Worm (Caenorhabditis elegans) whole organism, mixed stage, embryonic: ENCODE measurements around the gene srw-53.

Experiments used
- M03D4.4 ChIP-seq: sonication (generic microtip); optimal IDR thresholded peaks from 2 replicates; lab custom pipeline; 2017; ENCODE audit warnings: mild to moderate bottlenecking, missing genetic modification characterization, missing compliant biosample characterization
- bed-3 ChIP-seq: fragments of 200-800 bp; sonication (Bioruptor generic); optimal IDR thresholded peaks from 3 replicates; lab custom pipeline; 2018; ENCODE audit warnings: mild to moderate bottlenecking, missing genetic modification characterization, moderate library complexity, missing compliant biosample characterization
- blmp-1 ChIP-seq: fragments of 150-350 bp; optimal IDR thresholded peaks from 2 replicates; lab custom pipeline; 2014; ENCODE audit warnings: missing biosample characterization, missing genetic modification characterization
- ceh-43 ChIP-seq: fragments of 200-800 bp; sonication (Bioruptor generic); optimal IDR thresholded peaks from 2 replicates; lab custom pipeline; 2018; ENCODE audit warnings: mild to moderate bottlenecking, missing genetic modification characterization, moderate library complexity, missing compliant biosample characterization
- ceh-83 ChIP-seq: fragments of 200-800 bp; sonication (Bioruptor generic); optimal IDR thresholded peaks from 2 replicates; lab custom pipeline; 2018; ENCODE audit warnings: mild to moderate bottlenecking, missing genetic modification characterization, missing compliant biosample characterization
- ces-1 ChIP-seq: fragments of 150-350 bp; optimal IDR thresholded peaks from 2 replicates; lab custom pipeline; 2014; ENCODE audit warnings: missing biosample characterization, missing genetic modification reagents, missing genetic modification characterization
- cnd-1 ChIP-seq: fragments of 200-800 bp; sonication (Bioruptor generic); optimal IDR thresholded peaks from 2 replicates; lab custom pipeline; 2018; ENCODE audit warnings: mild to moderate bottlenecking, missing genetic modification characterization, missing compliant biosample characterization
- drap-1 ChIP-seq: fragments of 200-800 bp; sonication (Bioruptor generic); optimal IDR thresholded peaks from 3 replicates; lab custom pipeline; 2018; ENCODE audit warnings: mild to moderate bottlenecking, missing genetic modification characterization, missing compliant biosample characterization
- elt-1 ChIP-seq: sonication (generic microtip); optimal IDR thresholded peaks from 2 replicates; lab custom pipeline; 2017; ENCODE audit warnings: missing genetic modification characterization, mild to moderate bottlenecking, missing compliant biosample characterization, antibody characterized with exemption, moderate library complexity, borderline replicate concordance; ENCODE audit not compliant: insufficient read depth
- elt-3 ChIP-seq: fragments of 150-350 bp; optimal IDR thresholded peaks from 2 replicates; lab custom pipeline; 2014; ENCODE audit warnings: missing biosample characterization, missing genetic modification characterization
- flh-1 ChIP-seq: fragments of 200-800 bp; sonication (Bioruptor generic); optimal IDR thresholded peaks from 2 replicates; lab custom pipeline; 2018; ENCODE audit warnings: mild to moderate bottlenecking, missing genetic modification characterization, moderate library complexity, missing compliant biosample characterization
- ham-2 ChIP-seq: fragments of 200-800 bp; sonication (Bioruptor generic); optimal IDR thresholded peaks from 2 replicates; lab custom pipeline; 2018; ENCODE audit warnings: mild to moderate bottlenecking, missing genetic modification characterization, missing compliant biosample characterization
- hlh-1 ChIP-seq: fragments of 150-350 bp; optimal IDR thresholded peaks from 2 replicates; lab custom pipeline; 2014; ENCODE audit warnings: missing biosample characterization, missing genetic modification reagents, missing genetic modification characterization
- lin-13 ChIP-seq: fragments of 150-350 bp; optimal IDR thresholded peaks from 2 replicates; lab custom pipeline; 2014; ENCODE audit warnings: missing biosample characterization, missing genetic modification characterization
- mab-5 ChIP-seq: fragments of 150-350 bp; optimal IDR thresholded peaks from 2 replicates; lab custom pipeline; 2014; ENCODE audit warnings: missing biosample characterization, missing genetic modification characterization
- mep-1 ChIP-seq: fragments of 150-350 bp; optimal IDR thresholded peaks from 2 replicates; lab custom pipeline; 2017; ENCODE audit warnings: missing biosample characterization, missing genetic modification reagents, missing genetic modification characterization, inconsistent platforms
- mls-2 ChIP-seq: sonication (generic microtip); optimal IDR thresholded peaks from 2 replicates; lab custom pipeline; 2016; ENCODE audit warnings: mild to moderate bottlenecking, missing genetic modification characterization, moderate library complexity, missing compliant biosample characterization
- nhr-12 ChIP-seq: fragments of 150-350 bp; optimal IDR thresholded peaks from 2 replicates; lab custom pipeline; 2014; ENCODE audit warnings: missing biosample characterization, missing genetic modification characterization
- nhr-2 ChIP-seq: fragments of 150-350 bp; optimal IDR thresholded peaks from 2 replicates; lab custom pipeline; 2014; ENCODE audit warnings: missing biosample characterization, missing genetic modification characterization
- nhr-237 ChIP-seq: fragments of 150-350 bp; optimal IDR thresholded peaks from 2 replicates; lab custom pipeline; 2014; ENCODE audit warnings: missing biosample characterization, missing genetic modification characterization
- nhr-28 ChIP-seq: fragments of 150-350 bp; optimal IDR thresholded peaks from 2 replicates; lab custom pipeline; 2014; ENCODE audit warnings: missing biosample characterization, missing genetic modification characterization
- nhr-76 ChIP-seq: sonication (generic microtip); optimal IDR thresholded peaks from 2 replicates; lab custom pipeline; 2017; ENCODE audit warnings: missing biosample characterization, missing genetic modification characterization
- pha-4 ChIP-seq: fragments of 150-350 bp; optimal IDR thresholded peaks from 2 replicates; lab custom pipeline; 2018; ENCODE audit warnings: missing biosample characterization, missing genetic modification reagents, missing genetic modification characterization
- sem-2 ChIP-seq: fragments of 200-800 bp; sonication (Bioruptor generic); optimal IDR thresholded peaks from 2 replicates; lab custom pipeline; 2018; ENCODE audit warnings: mild to moderate bottlenecking, missing genetic modification characterization, missing compliant biosample characterization
- snpc-4 ChIP-seq: fragments of 150-350 bp; optimal IDR thresholded peaks from 2 replicates; lab custom pipeline; 2014; ENCODE audit warnings: missing biosample characterization, missing genetic modification characterization
- sptf-1 ChIP-seq: sonication (generic microtip); optimal IDR thresholded peaks from 2 replicates; lab custom pipeline; 2017; ENCODE audit warnings: mild to moderate bottlenecking, missing genetic modification characterization, moderate library complexity, missing compliant biosample characterization
- tbx-8 ChIP-seq: fragments of 200-800 bp; sonication (Bioruptor generic); optimal IDR thresholded peaks from 2 replicates; lab custom pipeline; 2018; ENCODE audit warnings: mild to moderate bottlenecking, missing genetic modification characterization, moderate library complexity, missing compliant biosample characterization
- unc-120 ChIP-seq: sonication (generic microtip); optimal IDR thresholded peaks from 2 replicates; lab custom pipeline; 2017; ENCODE audit warnings: missing genetic modification characterization, missing compliant biosample characterization; ENCODE audit not compliant: poor library complexity, severe bottlenecking
- unc-39 ChIP-seq: fragments of 150-350 bp; optimal IDR thresholded peaks from 2 replicates; lab custom pipeline; 2014; ENCODE audit warnings: missing biosample characterization, missing genetic modification characterization
- unc-62 ChIP-seq: fragments of 150-350 bp; optimal IDR thresholded peaks from 2 replicates; lab custom pipeline; 2014; ENCODE audit warnings: missing biosample characterization, missing genetic modification reagents, missing genetic modification characterization
- zip-8 ChIP-seq: fragments of 150-350 bp; optimal IDR thresholded peaks from 2 replicates; lab custom pipeline; 2014; ENCODE audit warnings: missing biosample characterization, missing genetic modification characterization
- ztf-11 ChIP-seq: fragments of 150-350 bp; optimal IDR thresholded peaks from 2 replicates; lab custom pipeline; 2014; ENCODE audit warnings: missing biosample characterization, missing genetic modification characterization

srw-53 gene

DNA sequence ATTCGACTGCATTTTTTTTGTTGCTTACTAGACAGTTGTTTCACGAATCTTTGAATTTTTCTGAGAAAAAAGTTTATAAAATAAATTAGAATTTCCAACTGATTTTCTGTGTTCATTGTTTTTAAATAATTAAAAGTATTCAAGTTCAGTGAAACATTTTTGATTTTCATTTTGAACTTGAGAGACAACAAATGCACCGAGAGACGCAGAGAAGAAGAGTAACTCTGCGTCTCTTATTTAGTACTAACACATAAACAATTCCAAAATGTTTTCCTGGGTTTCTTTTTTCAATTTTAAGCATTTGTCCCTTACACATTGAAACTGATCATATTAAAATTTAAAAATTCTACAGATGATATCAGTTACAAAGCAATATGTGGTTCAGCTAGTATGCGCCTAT lies 16.2 kb downstream of the srw-53 start:
- TF ChIP-seq mep-1 (tag; lab: Kevin White, UChicago) (no peak), cnd-1 (tag; lab: Kevin White, UChicago) (no peak), nhr-76 (tag; lab: Kevin White, UChicago) (no peak), unc-39 (tag; lab: Kevin White, UChicago) (no peak), mab-5 (no peak), sem-2 (GFP tag; lab: Kevin White, UChicago) (no peak), zip-8 (no peak), mls-2 (tag; lab: Kevin White, UChicago) (no peak), elt-1 (tag; lab: Kevin White, UChicago) (no peak), unc-62 (no peak), pha-4 (tag; lab: Kevin White, UChicago) (no peak), nhr-2 (tag; lab: Kevin White, UChicago) (no peak), M03D4.4 (tag; lab: Kevin White, UChicago) (no peak), flh-1 (no peak)

DNA sequence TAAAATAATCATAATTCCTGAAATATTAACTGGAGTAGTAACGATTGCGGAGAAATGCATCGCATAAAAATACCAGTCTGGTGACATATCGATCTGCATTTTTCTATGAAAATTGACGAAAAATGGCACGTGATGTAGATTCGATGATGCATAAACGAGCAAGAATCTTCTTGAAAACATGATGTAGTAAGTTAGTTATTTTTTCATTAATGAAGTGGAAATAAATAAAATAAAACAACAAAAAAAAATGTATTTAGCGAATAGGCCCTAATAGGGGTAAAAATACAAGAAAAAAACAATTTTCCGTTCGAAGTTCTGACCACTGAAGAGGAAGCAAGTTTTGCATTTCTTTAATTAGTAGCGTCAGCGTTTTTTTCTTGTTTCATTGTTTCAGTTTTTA lies 21.9 kb downstream of the srw-53 start, which contains the start of gene sri-2:
Gene sri-2 (minus strand): TSS at position 101 of the 400 bp plus-strand sequence.
- TF ChIP-seq nhr-12 (tag; lab: Kevin White, UChicago): no peak
- no peak for TF ChIP-seq unc-120 (tag; lab: Kevin White, UChicago)
- no peak for TF ChIP-seq snpc-4
- no peak for TF ChIP-seq mls-2 (tag; lab: Kevin White, UChicago)
- no peak for TF ChIP-seq tbx-8 (GFP tag; lab: Kevin White, UChicago)
- no peak for TF ChIP-seq nhr-76 (tag; lab: Kevin White, UChicago)
- TF ChIP-seq blmp-1 (tag; lab: Kevin White, UChicago): no peak
- TF ChIP-seq elt-3 (tag; lab: Kevin White, UChicago): no peak
- TF ChIP-seq nhr-28: no peak
- TF ChIP-seq pha-4 (tag; lab: Kevin White, UChicago): no peak
- TF ChIP-seq nhr-237: no peak
- TF ChIP-seq zip-8: no peak
- TF ChIP-seq ceh-83: no peak
- no peak for TF ChIP-seq ham-2 (GFP tag; lab: Kevin White, UChicago)
- TF ChIP-seq ces-1 (GFP tag; lab: Kevin White, UChicago): no peak
- TF ChIP-seq sem-2 (GFP tag; lab: Kevin White, UChicago): no peak

DNA sequence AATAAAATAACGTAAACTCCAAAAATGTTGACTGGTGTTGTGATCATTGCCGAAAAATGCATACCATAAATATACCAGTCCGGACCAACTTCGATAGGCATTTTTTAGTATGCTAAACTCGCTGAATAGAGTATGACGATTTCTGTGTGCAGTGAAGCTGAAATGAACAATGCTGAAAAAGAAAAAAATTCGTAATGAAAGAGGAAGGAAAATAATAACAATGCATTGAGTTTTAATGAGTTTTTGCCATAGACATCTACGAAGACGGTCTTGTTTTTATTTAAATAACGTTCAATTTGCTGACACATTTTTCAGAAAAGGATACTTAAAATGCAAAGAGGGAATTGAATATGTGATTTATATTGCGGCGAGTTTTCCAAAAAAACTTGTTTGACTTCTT lies 24.3 kb downstream of the srw-53 start, which contains the start of gene sri-1:
Gene sri-1 (minus strand): TSS at position 101 of the 400 bp plus-strand sequence.
- TF ChIP-seq ham-2 (GFP tag; lab: Kevin White, UChicago) (no peak), zip-8 (no peak), snpc-4 (no peak), nhr-28 (no peak), nhr-76 (tag; lab: Kevin White, UChicago) (no peak), sem-2 (GFP tag; lab: Kevin White, UChicago) (no peak), ceh-83 (no peak), pha-4 (tag; lab: Kevin White, UChicago) (no peak), ceh-43 (no peak)

DNA sequence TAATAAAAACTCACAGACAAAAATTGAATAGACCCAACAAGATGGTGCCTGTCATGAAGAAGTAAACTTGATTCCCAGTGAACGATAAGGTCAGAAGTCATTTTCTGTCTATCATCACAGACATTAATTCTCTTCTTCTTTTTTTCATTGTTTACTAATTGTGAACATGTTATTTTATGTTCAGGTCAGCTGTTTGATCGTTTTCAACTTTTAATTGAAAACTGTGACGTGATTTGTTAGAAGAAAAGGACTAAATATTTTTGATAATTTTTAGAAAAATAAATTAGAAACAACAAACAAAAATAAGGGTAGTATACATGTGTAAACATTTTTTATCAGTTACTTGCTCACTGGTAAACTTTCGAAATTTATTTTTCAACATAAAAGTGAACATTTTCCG lies 26.4 kb downstream of the srw-53 start, which contains the start of gene F36G9.7:
Gene F36G9.7 (minus strand): TSS at position 101 of the 400 bp plus-strand sequence.
- TF ChIP-seq zip-8: no peak

DNA sequence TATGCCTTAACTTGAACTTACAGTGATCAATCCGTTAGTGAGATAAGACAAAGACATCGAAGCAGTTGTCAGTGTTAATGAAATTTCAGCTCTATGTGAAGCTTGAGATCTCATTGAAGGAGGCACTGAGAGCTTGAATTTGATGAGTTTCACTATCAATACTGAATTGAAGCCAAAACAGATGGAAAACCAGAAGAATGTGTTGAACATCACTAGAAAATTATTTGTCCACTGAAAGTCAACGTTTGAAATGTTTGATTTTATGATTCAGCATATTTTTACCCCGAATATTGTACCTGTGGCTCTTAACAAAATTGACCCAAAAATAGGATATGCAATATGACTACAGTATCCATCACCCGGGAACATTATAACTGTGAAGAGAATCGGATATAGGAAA lies 27.6 kb downstream of the srw-53 start:
- no peak for TF ChIP-seq sptf-1 (tag; lab: Kevin White, UChicago)
- TF ChIP-seq elt-1 (tag; lab: Kevin White, UChicago): no peak
- no peak for TF ChIP-seq ztf-11 (tag; lab: Kevin White, UChicago)
- TF ChIP-seq mep-1 (tag; lab: Kevin White, UChicago): no peak
- no peak for TF ChIP-seq hlh-1 (tag; lab: Kevin White, UChicago)
- TF ChIP-seq unc-39 (tag; lab: Kevin White, UChicago): no peak
- no peak for TF ChIP-seq lin-13 (tag; lab: Kevin White, UChicago)
- TF ChIP-seq drap-1: no peak
- no peak for TF ChIP-seq snpc-4
- TF ChIP-seq pha-4 (tag; lab: Kevin White, UChicago): no peak
- TF ChIP-seq zip-8: no peak
- no peak for TF ChIP-seq mab-5
- no peak for TF ChIP-seq ceh-43
- no peak for TF ChIP-seq elt-3 (tag; lab: Kevin White, UChicago)
- TF ChIP-seq bed-3 (GFP tag; lab: Kevin White, UChicago): no peak
- no peak for TF ChIP-seq nhr-28
- TF ChIP-seq, all 35 proteins: peak for 0
